Worm (Caenorhabditis elegans): Measurements from ENCODE around the gene cdk-11.2.

DNA sequence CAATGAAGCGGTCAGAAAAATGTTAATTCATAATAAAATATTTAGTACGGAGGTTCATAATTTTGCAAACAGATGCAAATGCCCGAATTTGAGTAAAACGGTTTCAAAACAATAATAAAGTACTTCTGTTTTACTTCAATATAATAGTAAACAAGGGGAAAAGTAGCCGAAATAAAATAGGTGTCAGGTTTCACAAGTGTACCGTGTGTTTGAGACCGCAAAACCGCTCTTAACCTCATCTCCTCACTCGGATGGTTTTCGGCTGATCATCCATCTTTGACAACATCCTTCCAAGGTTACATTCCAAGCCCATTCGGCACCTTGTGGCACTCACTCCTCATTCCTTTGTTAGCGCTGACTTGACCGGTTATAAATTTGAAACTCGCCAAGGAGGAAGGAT is 17.9 kb upstream of the cdk-11.2 start:
- TF ChIP-seq nhr-28 (tag; optimal IDR thresholded peaks at IDR 0.05) (no peak), F49E8.2 (tag; optimal IDR thresholded peaks at IDR 0.05; ENCODE audit: borderline replicate concordance) (no peak), nhr-237 (tag; optimal IDR thresholded peaks at IDR 0.05) (no peak), lin-1 (GFP tag; IDR thresholded peaks at IDR 0.05) (no peak), lin-15B (tag; optimal IDR thresholded peaks at IDR 0.05) (no peak), rbr-2 (tag; optimal IDR thresholded peaks at IDR 0.05) (no peak), skn-1 (tag; optimal IDR thresholded peaks at IDR 0.05) (no peak), mdl-1 (tag; optimal IDR thresholded peaks at IDR 0.05) (no peak), unc-130 (GFP tag; optimal IDR thresholded peaks at IDR 0.05) (no peak), ceh-82 (tag; optimal IDR thresholded peaks at IDR 0.05) (no peak), tag-97 (GFP tag; IDR thresholded peaks at IDR 0.05) (no peak), lir-3 (tag; optimal IDR thresholded peaks at IDR 0.05) (no peak)

All from whole organism, L4 larva.